Worm (Caenorhabditis elegans) whole organism, early embryonic: ENCODE data around the gene tomm-7.

Experiments
- B0310.2 ChIP-seq: sonication (generic microtip); optimal IDR thresholded peaks from 2 replicates; lab custom pipeline; 2016; ENCODE audit warnings: mild to moderate bottlenecking, missing genetic modification characterization, missing compliant biosample characterization
- F13C5.2 ChIP-seq: sonication (generic microtip); optimal IDR thresholded peaks from 2 replicates; lab custom pipeline; 2017; ENCODE audit warnings: mild to moderate bottlenecking, missing genetic modification characterization, inconsistent platforms, missing compliant biosample characterization
- aly-1 ChIP-seq: sonication (generic microtip); optimal IDR thresholded peaks from 2 replicates; lab custom pipeline; 2016; ENCODE audit warnings: missing genetic modification characterization, missing compliant biosample characterization
- ama-1 ChIP-seq: fragments of 150-350 bp; optimal IDR thresholded peaks from 2 replicates; lab custom pipeline; 2014
- ceh-13 ChIP-seq: fragments of 200-800 bp; sonication (Bioruptor generic); optimal IDR thresholded peaks from 2 replicates; lab custom pipeline; 2018; ENCODE audit warnings: mild to moderate bottlenecking, missing genetic modification characterization, missing compliant biosample characterization
- ceh-36 ChIP-seq: sonication (generic microtip); optimal IDR thresholded peaks from 2 replicates; lab custom pipeline; 2016; ENCODE audit warnings: missing genetic modification characterization, inconsistent platforms, missing compliant biosample characterization
- ets-7 ChIP-seq: sonication (generic microtip); optimal IDR thresholded peaks from 2 replicates; lab custom pipeline; 2016; ENCODE audit warnings: missing genotype, missing genetic modification characterization, missing compliant biosample characterization
- flt-1 ChIP-seq: fragments of 200-800 bp; sonication (Bioruptor generic); IDR thresholded peaks from 2 replicates; pipeline ENCODE4 v1.3.6; 2022; ENCODE audit warnings: missing genetic modification characterization, missing compliant biosample characterization
- hmbx-1 ChIP-seq: sonication (generic microtip); optimal IDR thresholded peaks from 2 replicates; lab custom pipeline; 2016; ENCODE audit warnings: mild to moderate bottlenecking, missing genetic modification characterization, missing compliant biosample characterization
- hmg-4 ChIP-seq: fragments of 200-800 bp; sonication (Bioruptor generic); optimal IDR thresholded peaks from 2 replicates; lab custom pipeline; 2018; ENCODE audit warnings: mild to moderate bottlenecking, missing genetic modification characterization, missing compliant biosample characterization
- hnd-1 ChIP-seq: sonication (generic microtip); optimal IDR thresholded peaks from 2 replicates; lab custom pipeline; 2016; ENCODE audit warnings: missing genetic modification characterization, missing compliant biosample characterization
- pes-1 ChIP-seq: fragments of 200-800 bp; sonication (Bioruptor generic); IDR thresholded peaks from 2 replicates; pipeline ENCODE4 v1.3.6; 2022; ENCODE audit warnings: missing genetic modification reagents, missing genetic modification characterization, missing compliant biosample characterization
- scrt-1 ChIP-seq: fragments of 200-800 bp; sonication (Bioruptor generic); IDR thresholded peaks from 2 replicates; pipeline ENCODE4 v1.3.6; 2022; ENCODE audit warnings: missing genetic modification characterization, missing compliant biosample characterization
- sea-1 ChIP-seq: fragments of 200-800 bp; sonication (Bioruptor generic); conservative IDR thresholded peaks from 2 replicates; pipeline ENCODE4 v1.3.6; 2022; ENCODE audit warnings: missing genetic modification characterization, missing compliant biosample characterization
- tbx-11 ChIP-seq: fragments of 200-800 bp; sonication (Bioruptor generic); IDR thresholded peaks from 2 replicates; pipeline ENCODE4 v1.3.6; 2022; ENCODE audit warnings: missing genetic modification characterization, missing compliant biosample characterization
- tbx-37 ChIP-seq: fragments of 200-800 bp; sonication (Bioruptor generic); conservative IDR thresholded peaks from 2 replicates; pipeline ENCODE4 v1.3.6; 2022; ENCODE audit warnings: missing genetic modification reagents, missing genetic modification characterization, missing compliant biosample characterization
- tra-4 ChIP-seq: sonication (generic microtip); optimal IDR thresholded peaks from 2 replicates; lab custom pipeline; 2017; ENCODE audit warnings: missing genetic modification characterization, missing compliant biosample characterization

tomm-7 gene

DNA sequence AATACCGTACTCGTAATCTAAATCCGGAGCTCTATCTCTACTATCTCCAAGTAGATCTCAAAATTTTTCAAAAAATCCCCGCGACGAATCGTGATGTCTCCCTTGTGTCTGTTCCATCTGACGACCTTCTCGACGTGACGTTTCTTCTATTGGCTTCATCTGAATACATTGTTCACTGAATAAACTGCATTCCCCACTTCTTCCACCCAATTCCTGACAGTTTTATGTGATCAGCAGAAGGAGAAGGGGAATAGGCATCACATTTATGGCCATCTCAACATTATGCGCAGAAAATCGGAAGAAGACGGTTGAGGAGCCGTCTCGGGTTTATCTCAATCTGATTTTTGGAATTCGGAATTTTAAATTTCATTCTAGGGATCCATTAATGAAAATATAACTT, 40.4 kb upstream of the tomm-7 start:
- no peak for TF ChIP-seq tra-4 (tag; lab: Kevin White, UChicago)
- TF ChIP-seq tbx-11 = no peak
- no peak for TF ChIP-seq ets-7 (tag; lab: Kevin White, UChicago)
- TF ChIP-seq F13C5.2 = no peak
- TF ChIP-seq flt-1 (GFP tag; lab: Robert Waterston, UW) = no peak
- TF ChIP-seq hmg-4 (GFP tag; lab: Kevin White, UChicago) = no peak
- no peak for TF ChIP-seq hnd-1 (tag; lab: Kevin White, UChicago)
- no peak for TF ChIP-seq pes-1 (GFP tag; lab: Robert Waterston, UW)
- TF ChIP-seq ama-1 (lab: Kevin White, UChicago) = no peak
- no peak for TF ChIP-seq scrt-1
- TF ChIP-seq aly-1 = no peak
- no peak for TF ChIP-seq B0310.2
- no peak for TF ChIP-seq tbx-37

DNA sequence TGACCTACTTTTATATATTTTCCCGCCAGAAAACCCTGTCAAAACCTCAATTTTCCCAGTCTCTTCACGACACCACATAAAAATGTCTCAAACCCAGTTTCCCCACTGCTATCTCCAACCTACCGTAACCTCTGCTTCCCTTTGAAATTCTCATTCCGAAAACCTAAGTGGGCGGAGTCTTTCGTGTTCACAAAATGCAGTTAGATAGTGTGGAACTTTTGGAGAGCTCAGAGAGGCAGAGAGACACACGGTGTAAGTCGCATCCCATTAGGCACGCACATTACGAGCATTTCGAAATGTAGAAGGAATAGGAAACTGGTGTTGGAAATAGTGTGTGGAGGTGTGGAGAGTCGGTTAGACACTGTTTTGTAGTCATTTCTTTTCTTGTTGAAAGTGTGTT, 39.5 kb upstream of the tomm-7 start:
- TF ChIP-seq tbx-37 = no peak
- TF ChIP-seq B0310.2 = no peak
- no peak for TF ChIP-seq hmg-4 (GFP tag; lab: Kevin White, UChicago)
- TF ChIP-seq tra-4 (tag; lab: Kevin White, UChicago) = no peak
- TF ChIP-seq F13C5.2 = no peak
- TF ChIP-seq ceh-36 (tag; lab: Kevin White, UChicago) = no peak
- no peak for TF ChIP-seq scrt-1
- TF ChIP-seq ets-7 (tag; lab: Kevin White, UChicago) = no peak
- no peak for TF ChIP-seq pes-1 (GFP tag; lab: Robert Waterston, UW)
- TF ChIP-seq hnd-1 (tag; lab: Kevin White, UChicago) = no peak
- TF ChIP-seq tbx-11 = no peak
- no peak for TF ChIP-seq aly-1
- no peak for TF ChIP-seq ceh-13
- TF ChIP-seq ama-1 (lab: Kevin White, UChicago) = no peak
- no peak for TF ChIP-seq flt-1 (GFP tag; lab: Robert Waterston, UW)
- no peak for TF ChIP-seq hmbx-1
- TF ChIP-seq sea-1 (GFP tag; lab: Robert Waterston, UW) = no peak

DNA sequence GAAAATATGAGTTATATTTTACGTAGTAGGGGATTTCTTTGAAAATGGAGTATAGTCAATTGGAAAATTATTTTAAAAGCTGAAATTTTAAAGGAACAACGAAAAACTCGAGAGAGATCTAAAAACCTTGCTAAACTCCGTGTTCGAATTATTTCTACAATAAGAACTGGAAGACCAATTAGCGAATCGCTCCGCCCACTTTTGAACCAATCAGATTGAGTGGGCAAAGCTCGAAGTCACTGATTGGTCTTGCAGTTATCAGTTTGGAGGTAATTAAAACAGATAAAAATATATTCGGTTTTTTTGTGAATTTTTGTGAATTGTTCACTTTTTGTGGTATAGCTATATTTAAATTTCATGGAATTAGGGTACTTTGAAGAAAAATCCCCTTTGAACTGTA, 36.1 kb upstream of the tomm-7 start:
- TF ChIP-seq tra-4 (tag; lab: Kevin White, UChicago) (no peak), ets-7 (tag; lab: Kevin White, UChicago) (no peak), F13C5.2 (no peak), tbx-37 (no peak), tbx-11 (no peak), scrt-1 (no peak), hmg-4 (GFP tag; lab: Kevin White, UChicago) (no peak), aly-1 (no peak), hnd-1 (tag; lab: Kevin White, UChicago) (no peak), pes-1 (GFP tag; lab: Robert Waterston, UW) (no peak), B0310.2 (no peak), ceh-36 (tag; lab: Kevin White, UChicago) (no peak), ceh-13 (no peak), ama-1 (lab: Kevin White, UChicago) (no peak), hmbx-1 (no peak), sea-1 (GFP tag; lab: Robert Waterston, UW) (no peak)

DNA sequence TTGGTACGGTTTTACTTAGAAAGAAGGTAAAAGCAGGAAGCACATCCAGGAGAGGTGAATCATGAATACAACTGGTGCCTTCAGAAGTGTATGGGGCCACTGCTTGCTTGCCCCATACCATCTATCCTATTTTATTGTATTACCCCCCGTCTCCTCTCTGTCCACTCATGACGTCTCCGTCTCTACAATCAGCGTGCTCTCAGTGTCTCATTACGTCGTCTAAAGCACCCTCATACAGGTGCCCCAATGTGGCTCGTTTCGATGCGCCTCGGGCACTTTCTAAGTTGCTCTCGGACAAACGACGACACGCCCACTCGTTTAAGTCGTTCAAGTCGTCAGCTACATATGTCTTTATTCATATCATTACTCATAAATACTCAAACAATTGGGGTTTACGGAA, 35.4 kb upstream of the tomm-7 start:
- no peak for TF ChIP-seq ama-1 (lab: Kevin White, UChicago)
- TF ChIP-seq hmg-4 (GFP tag; lab: Kevin White, UChicago) = no peak
- TF ChIP-seq ceh-36 (tag; lab: Kevin White, UChicago) = no peak
- TF ChIP-seq ets-7 (tag; lab: Kevin White, UChicago) = no peak
- TF ChIP-seq tbx-37 = no peak
- no peak for TF ChIP-seq F13C5.2
- TF ChIP-seq tra-4 (tag; lab: Kevin White, UChicago) = no peak
- TF ChIP-seq flt-1 (GFP tag; lab: Robert Waterston, UW) = no peak
- no peak for TF ChIP-seq ceh-13
- TF ChIP-seq tbx-11 = no peak
- TF ChIP-seq hmbx-1 = no peak
- no peak for TF ChIP-seq aly-1
- no peak for TF ChIP-seq scrt-1
- no peak for TF ChIP-seq sea-1 (GFP tag; lab: Robert Waterston, UW)
- no peak for TF ChIP-seq hnd-1 (tag; lab: Kevin White, UChicago)
- TF ChIP-seq pes-1 (GFP tag; lab: Robert Waterston, UW) = no peak

DNA sequence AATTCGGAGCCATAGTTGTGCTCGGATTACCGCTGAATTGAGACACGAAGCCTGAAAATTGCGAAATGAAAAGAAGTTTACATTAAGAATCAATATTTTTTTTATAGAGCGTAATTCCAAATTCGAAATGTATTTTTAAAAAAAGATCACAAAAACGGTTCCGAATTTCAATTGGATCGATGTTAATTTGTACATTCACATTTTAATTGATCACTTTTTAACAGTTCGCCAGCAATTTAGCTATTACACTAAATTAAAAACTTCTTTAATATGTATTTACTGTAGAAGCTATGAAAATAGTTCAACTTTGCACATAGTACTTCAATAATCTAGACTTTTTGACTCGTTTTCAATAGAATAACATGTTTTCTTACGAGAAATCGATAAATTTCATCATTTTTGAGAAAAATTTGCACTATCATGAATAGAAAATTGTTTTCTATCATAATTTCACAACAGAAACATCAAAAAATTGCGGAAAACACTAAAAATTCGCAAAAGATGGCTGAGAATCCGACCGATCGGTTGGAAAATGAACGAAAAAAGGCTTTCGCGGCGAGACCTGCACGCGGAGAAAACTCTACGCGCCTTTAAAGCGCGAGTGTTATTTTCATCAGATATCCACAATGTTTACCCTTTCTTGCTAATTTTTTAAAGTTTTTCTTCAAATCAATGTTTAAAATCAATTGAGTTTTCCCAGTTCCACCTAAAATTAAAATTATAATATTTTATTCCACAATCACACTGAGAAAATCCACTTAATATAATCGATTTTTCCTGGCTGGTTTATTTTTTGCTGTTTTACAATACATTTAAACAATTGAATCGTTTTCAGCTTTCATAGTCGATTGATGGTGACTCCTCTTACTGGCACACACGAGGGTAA, 30.6 kb upstream of the tomm-7 start, which contains the start of the genes egl-45 and kcmf-1:
Gene egl-45, minus strand, starts transcription at position 51 of the 886 bp plus-strand sequence.
Gene kcmf-1, plus strand, starts transcription at position 836 of the 886 bp plus-strand sequence.
- TF ChIP-seq ceh-36 (tag; lab: Kevin White, UChicago) (no peak), B0310.2 (no peak), hmbx-1 (no peak)

DNA sequence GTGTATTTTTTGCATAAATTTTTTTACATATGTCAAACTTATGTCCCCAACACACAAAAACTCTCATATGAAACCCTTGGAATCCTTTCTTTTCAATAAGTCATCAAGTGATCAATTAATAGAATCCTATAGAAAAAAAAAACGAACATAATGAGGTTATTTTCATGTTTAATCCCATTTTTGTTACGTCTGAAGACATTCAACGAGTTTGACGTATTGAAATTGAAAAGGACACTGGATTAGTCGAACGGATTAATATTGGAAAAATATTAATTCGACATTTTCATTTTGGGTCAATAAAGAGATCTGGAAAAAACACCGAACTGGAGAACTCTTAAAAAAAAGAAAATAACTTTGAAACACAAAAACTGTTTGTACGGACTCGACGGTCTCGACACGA, 26.9 kb upstream of the tomm-7 start:
- no peak for TF ChIP-seq hmbx-1
- no peak for TF ChIP-seq ama-1 (lab: Kevin White, UChicago)
- TF ChIP-seq tbx-37 = no peak
- TF ChIP-seq F13C5.2 = no peak
- TF ChIP-seq sea-1 (GFP tag; lab: Robert Waterston, UW) = no peak
- TF ChIP-seq scrt-1 = no peak
- TF ChIP-seq ets-7 (tag; lab: Kevin White, UChicago) = no peak
- TF ChIP-seq tbx-11 = no peak
- no peak for TF ChIP-seq ceh-13
- TF ChIP-seq ceh-36 (tag; lab: Kevin White, UChicago) = no peak
- no peak for TF ChIP-seq tra-4 (tag; lab: Kevin White, UChicago)
- no peak for TF ChIP-seq B0310.2

DNA sequence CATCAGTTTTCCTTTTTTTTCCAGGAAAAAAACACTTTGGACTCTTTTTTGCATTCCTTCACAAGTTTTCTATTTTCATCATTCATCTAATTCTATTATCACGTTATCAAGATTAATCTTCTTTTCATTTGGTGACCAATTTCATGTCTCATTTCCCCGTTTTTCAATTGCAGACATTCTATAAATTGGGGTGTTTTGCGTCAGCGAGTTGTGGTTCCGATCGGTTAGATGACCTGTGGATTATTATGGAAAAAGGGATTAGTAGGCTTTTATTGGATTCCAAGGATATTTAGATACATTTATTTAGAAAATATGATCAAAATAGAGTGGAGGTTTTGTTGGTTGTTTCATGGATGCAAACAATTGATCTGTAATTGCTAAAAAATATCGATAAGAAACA, 24.6 kb upstream of the tomm-7 start:
- TF ChIP-seq pes-1 (GFP tag; lab: Robert Waterston, UW) (no peak), scrt-1 (no peak), ceh-13 (no peak), hmbx-1 (no peak), tra-4 (tag; lab: Kevin White, UChicago) (no peak), tbx-37 (no peak), hmg-4 (GFP tag; lab: Kevin White, UChicago) (no peak)
